Fruit fly (Drosophila melanogaster) whole organism, wandering third instar larva: Measurements from ENCODE around the gene acj6.

Experiments
- Abd-B ChIP-seq: fragments of >200 bp; optimal IDR thresholded peaks from 2 replicates; lab custom pipeline; 2017; ENCODE audit warnings: missing biosample characterization, missing genetic modification characterization
- CG32264 ChIP-seq: fragments of 200-800 bp; sonication (Bioruptor generic); optimal IDR thresholded peaks from 2 replicates; lab custom pipeline; 2016; ENCODE audit warnings: missing biosample characterization, missing genetic modification characterization
- CG9705 ChIP-seq: fragments of 200-800 bp; sonication (Bioruptor generic); optimal IDR thresholded peaks from 2 replicates; lab custom pipeline; 2018; ENCODE audit warnings: missing biosample characterization, mild to moderate bottlenecking, missing genetic modification characterization
- CrebA ChIP-seq: fragments of 200-800 bp; sonication (Bioruptor generic); optimal IDR thresholded peaks from 2 replicates; lab custom pipeline; 2016; ENCODE audit warnings: missing biosample characterization, mild to moderate bottlenecking, missing genetic modification characterization, borderline replicate concordance
- Dfd ChIP-seq: fragments of >200 bp; optimal IDR thresholded peaks from 2 replicates; lab custom pipeline; 2017; ENCODE audit warnings: missing biosample characterization, missing genetic modification characterization
- Dif ChIP-seq: fragments of 200-275, 200-300 bp; sonication (Bioruptor generic); optimal IDR thresholded peaks from 2 replicates; lab custom pipeline; 2018; ENCODE audit warnings: missing biosample characterization, missing genetic modification characterization; ENCODE audit not compliant: partially characterized antibody
- GATAd ChIP-seq: sonication (Bioruptor generic); optimal IDR thresholded peaks from 2 replicates; lab custom pipeline; 2016; ENCODE audit warnings: missing biosample characterization, missing genetic modification characterization
- HLH106 ChIP-seq: fragments of 200-800 bp; optimal IDR thresholded peaks from 3 replicates; lab custom pipeline; 2019; ENCODE audit warnings: missing biosample characterization, mild to moderate bottlenecking, missing genetic modification characterization, moderate library complexity
- Hnf4 ChIP-seq: fragments of 200-800 bp; sonication (Bioruptor generic); optimal IDR thresholded peaks from 2 replicates; lab custom pipeline; 2016; ENCODE audit warnings: missing biosample characterization, mild to moderate bottlenecking, missing genetic modification characterization
- Hr78 ChIP-seq: fragments of >200 bp; optimal IDR thresholded peaks from 2 replicates; lab custom pipeline; 2017; ENCODE audit warnings: missing biosample characterization, missing genetic modification characterization
- Hr83 ChIP-seq: fragments of 200-300 bp; sonication (Bioruptor generic); optimal IDR thresholded peaks from 2 replicates; lab custom pipeline; 2016; ENCODE audit warnings: missing biosample characterization, mild to moderate bottlenecking, missing genetic modification characterization, moderate library complexity; ENCODE audit not compliant: poor library complexity, severe bottlenecking
- Jra ChIP-seq: sonication (Bioruptor generic); optimal IDR thresholded peaks from 2 replicates; lab custom pipeline; 2016; ENCODE audit warnings: missing biosample characterization, missing genetic modification characterization
- Mio ChIP-seq: sonication (Bioruptor generic); optimal IDR thresholded peaks from 2 replicates; lab custom pipeline; 2016; ENCODE audit warnings: missing biosample characterization, missing genetic modification characterization
- Myc ChIP-seq: fragments of >200 bp; optimal IDR thresholded peaks from 2 replicates; lab custom pipeline; 2017
- N ChIP-seq: fragments of >200 bp; optimal IDR thresholded peaks from 2 replicates; lab custom pipeline; 2018; ENCODE audit warnings: missing biosample characterization, missing external identifiers, missing genetic modification characterization
- OdsH ChIP-seq: fragments of 200-800 bp; sonication (Bioruptor generic); optimal IDR thresholded peaks from 2 replicates; lab custom pipeline; 2016; ENCODE audit warnings: missing biosample characterization, mild to moderate bottlenecking, missing genetic modification characterization
- Rel ChIP-seq, 2 experiments: fragments of 200-800 bp; sonication (Bioruptor generic) in 1 of 2; optimal IDR thresholded peaks; 2 replicates in 1 of 2; 3 replicates in 1 of 2; lab custom pipeline; 2016 to 2019; ENCODE audit warnings: mild to moderate bottlenecking in 2 of 2, missing biosample characterization in 2 of 2, missing genetic modification characterization in 2 of 2, moderate library complexity in 1 of 2
- Sp1 ChIP-seq: fragments of 200-800 bp; sonication (Bioruptor generic); optimal IDR thresholded peaks from 3 replicates; lab custom pipeline; 2019; ENCODE audit warnings: missing biosample characterization, mild to moderate bottlenecking, missing genetic modification characterization, moderate library complexity
- Vsx2 ChIP-seq: fragments of 200-300, 225-300 bp; sonication (Bioruptor generic); optimal IDR thresholded peaks from 2 replicates; lab custom pipeline; 2018; ENCODE audit warnings: missing biosample characterization, missing genetic modification characterization; ENCODE audit not compliant: partially characterized antibody
- br ChIP-seq: fragments of 200-800 bp; sonication (Bioruptor generic); optimal IDR thresholded peaks from 2 replicates; lab custom pipeline; 2016; ENCODE audit warnings: missing biosample characterization, missing genetic modification characterization
- brk ChIP-seq: fragments of 200-800 bp; sonication (Bioruptor generic); optimal IDR thresholded peaks from 2 replicates; lab custom pipeline; 2016; ENCODE audit warnings: missing biosample characterization, mild to moderate bottlenecking, missing genetic modification characterization
- dl ChIP-seq, 2 experiments: fragments of 175-275, 200-275 bp in 1 of 2; fragments of 200-275 bp in 1 of 2; sonication (Bioruptor generic); optimal IDR thresholded peaks; lab custom pipeline; 2018; ENCODE audit warnings: mild to moderate bottlenecking in 2 of 2, missing biosample characterization in 2 of 2, missing genetic modification characterization in 2 of 2, moderate library complexity in 2 of 2; ENCODE audit not compliant: partially characterized antibody in 2 of 2, insufficient read depth in 1 of 2
- dmrt93B ChIP-seq: fragments of 200-800 bp; sonication (Bioruptor generic); optimal IDR thresholded peaks from 2 replicates; lab custom pipeline; 2018; ENCODE audit warnings: missing biosample characterization, mild to moderate bottlenecking, missing genetic modification characterization
- dsf ChIP-seq: sonication (Bioruptor generic); optimal IDR thresholded peaks from 2 replicates; lab custom pipeline; 2016; ENCODE audit warnings: missing biosample characterization, missing genetic modification characterization, borderline replicate concordance
- ey ChIP-seq: fragments of 200-800 bp; sonication (Bioruptor generic); optimal IDR thresholded peaks from 2 replicates; lab custom pipeline; 2016; ENCODE audit warnings: missing biosample characterization, missing genetic modification characterization
- foxo ChIP-seq, 2 experiments: fragments of 200-800 bp; sonication (Bioruptor generic); optimal IDR thresholded peaks; 2 replicates in 1 of 2; 3 replicates in 1 of 2; lab custom pipeline; 2016 to 2017; ENCODE audit warnings: missing biosample characterization in 2 of 2, missing genetic modification characterization in 2 of 2
- fru ChIP-seq: fragments of 200-800 bp; sonication (Bioruptor generic); optimal IDR thresholded peaks from 3 replicates; lab custom pipeline; 2016; ENCODE audit warnings: missing biosample characterization, mild to moderate bottlenecking, missing genetic modification characterization
- h ChIP-seq: fragments of 200-800 bp; sonication (Bioruptor generic); optimal IDR thresholded peaks from 3 replicates; lab custom pipeline; 2016; ENCODE audit warnings: missing biosample characterization, mild to moderate bottlenecking, missing genetic modification characterization
- jim ChIP-seq: fragments of 175-275, 200-325 bp; sonication (Bioruptor generic); optimal IDR thresholded peaks from 2 replicates; lab custom pipeline; 2016; ENCODE audit warnings: missing biosample characterization, mild to moderate bottlenecking, missing genetic modification characterization
- lola ChIP-seq: fragments of >200 bp; optimal IDR thresholded peaks from 2 replicates; lab custom pipeline; 2017; ENCODE audit warnings: missing biosample characterization, missing genetic modification characterization
- psq ChIP-seq: fragments of 200-800 bp; sonication (Bioruptor generic); optimal IDR thresholded peaks from 3 replicates; lab custom pipeline; 2017; ENCODE audit warnings: missing biosample characterization, mild to moderate bottlenecking, missing genetic modification characterization, moderate library complexity
- rgr ChIP-seq: fragments of 200-800 bp; sonication (Bioruptor generic); optimal IDR thresholded peaks from 3 replicates; lab custom pipeline; 2016; ENCODE audit warnings: missing biosample characterization, mild to moderate bottlenecking, missing genetic modification characterization
- sage ChIP-seq: fragments of 200-800 bp; sonication (Bioruptor generic); optimal IDR thresholded peaks from 2 replicates; lab custom pipeline; 2016; ENCODE audit warnings: missing biosample characterization, mild to moderate bottlenecking, missing genetic modification characterization
- tai ChIP-seq: sonication (Bioruptor generic); optimal IDR thresholded peaks from 2 replicates; lab custom pipeline; 2016; ENCODE audit warnings: missing biosample characterization, missing genetic modification characterization
- woc ChIP-seq: sonication (Bioruptor generic); optimal IDR thresholded peaks from 2 replicates; lab custom pipeline; 2016; ENCODE audit warnings: missing biosample characterization, mild to moderate bottlenecking, missing genetic modification characterization

acj6 gene

DNA sequence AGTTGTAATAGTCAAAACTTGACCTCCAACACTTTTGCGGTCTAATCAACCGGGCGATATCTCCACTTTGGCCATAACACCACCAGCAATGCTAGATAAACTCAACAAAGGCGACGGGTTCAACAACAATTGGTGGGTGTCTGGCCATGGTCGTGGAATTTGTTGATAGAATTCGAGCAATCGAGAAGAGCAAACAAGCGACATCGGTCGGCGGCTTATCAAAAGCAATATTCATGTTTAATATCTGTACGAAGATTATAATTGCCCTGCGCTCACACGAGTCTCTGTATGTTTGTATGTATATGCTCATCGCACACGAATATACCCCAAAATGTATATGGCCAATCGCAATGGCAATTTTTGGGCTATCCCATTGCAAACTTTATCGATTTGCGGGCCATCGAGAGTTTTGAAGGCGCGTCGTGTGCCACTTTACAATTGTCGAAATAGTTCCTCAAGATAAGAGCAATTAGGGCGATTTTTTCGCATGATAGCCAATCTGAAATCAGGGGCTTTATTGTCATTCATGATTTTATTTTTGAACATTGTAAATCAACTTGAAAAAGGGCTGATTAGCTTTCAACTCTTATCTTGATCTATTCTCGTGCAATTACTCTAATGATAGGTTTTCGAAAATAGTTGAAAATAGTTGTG is 71.3 kb downstream of the acj6 start:
- no peak for TF ChIP-seq lola (GFP tag; lab: Kevin White, UChicago)
- TF ChIP-seq Rel (GFP tag; optimal IDR thresholded peaks at IDR 0.05; lab: Kevin White, UChicago): no peak
- peak; percentile 6 for TF ChIP-seq Rel (tag; optimal IDR thresholded peaks at IDR 0.05; lab: Kevin White, UChicago)
- TF ChIP-seq, all 38 proteins: peak for 1

dm6 chrX:15305975-15306909 is 72.6 kb downstream of the acj6 start:
- TF ChIP-seq lola (GFP tag; lab: Kevin White, UChicago) (no peak), Hnf4 (peak; percentile 28), tai (GFP tag; lab: Kevin White, UChicago) (no peak), dmrt93B (GFP tag; lab: Kevin White, UChicago) (no peak), Abd-B (GFP tag; lab: Kevin White, UChicago) (no peak), N (GFP tag; lab: Kevin White, UChicago) (no peak), dl (GFP tag; optimal IDR thresholded peaks at IDR 0.05; lab: Kevin White, UChicago; ENCODE audit: insufficient read depth in 1 of 2, partially characterized antibody in 2 of 2) (peak; percentile 38 to 59), CG32264 (GFP tag; lab: Kevin White, UChicago) (no peak), Dfd (GFP tag; lab: Kevin White, UChicago) (no peak), psq (GFP tag; lab: Kevin White, UChicago) (peak; percentile 74), Rel (GFP tag; optimal IDR thresholded peaks at IDR 0.05; lab: Kevin White, UChicago) (no peak), Rel (tag; optimal IDR thresholded peaks at IDR 0.05; lab: Kevin White, UChicago) (peak; percentile 67), brk (GFP tag; lab: Kevin White, UChicago) (peak; percentile 9), Jra (GFP tag; lab: Kevin White, UChicago) (no peak), foxo (GFP tag; optimal IDR thresholded peaks at IDR 0.05; lab: Kevin White, UChicago) (no peak), HLH106 (peak; percentile 5), CG9705 (GFP tag; lab: Kevin White, UChicago) (no peak), Hr83 (GFP tag; lab: Kevin White, UChicago) (no peak), rgr (GFP tag; lab: Kevin White, UChicago) (peak; percentile 2), Sp1 (GFP tag; lab: Kevin White, UChicago) (peak; percentile 15), jim (GFP tag; lab: Kevin White, UChicago) (peak; percentile 44), ey (no peak), br (peak; percentile 3), CrebA (no peak), fru (GFP tag; lab: Kevin White, UChicago) (no peak), h (GFP tag; lab: Kevin White, UChicago) (peak; percentile 15), OdsH (GFP tag; lab: Kevin White, UChicago) (no peak), Vsx2 (GFP tag; lab: Kevin White, UChicago) (peak; percentile 58), Dif (GFP tag; lab: Kevin White, UChicago) (peak; percentile 49)
- TF ChIP-seq, all 38 proteins: peak for 13

DNA sequence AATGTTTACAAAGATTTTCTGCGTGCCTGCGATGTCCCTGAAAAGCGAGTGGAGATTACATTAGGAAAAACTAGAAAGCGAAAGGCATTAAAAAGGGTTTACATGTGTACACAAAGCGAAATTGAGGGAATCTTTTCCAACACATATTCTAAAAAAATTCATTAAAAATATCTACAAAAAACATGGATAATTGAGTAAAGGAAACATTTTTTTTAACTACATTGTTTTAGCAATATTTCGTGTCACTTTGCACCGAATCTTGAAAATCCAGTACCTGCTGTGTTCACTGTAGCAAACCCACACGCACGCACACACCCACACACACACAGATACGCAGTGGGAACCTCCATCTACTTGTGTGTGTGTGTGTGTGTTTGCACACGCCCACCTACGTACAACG is 74.7 kb downstream of the acj6 start:
- TF ChIP-seq OdsH (GFP tag; lab: Kevin White, UChicago) (no peak), Hr83 (GFP tag; lab: Kevin White, UChicago) (no peak), rgr (GFP tag; lab: Kevin White, UChicago) (no peak), Dif (GFP tag; lab: Kevin White, UChicago) (no peak), sage (GFP tag; lab: Kevin White, UChicago) (no peak), GATAd (no peak), ey (peak; percentile 10), brk (GFP tag; lab: Kevin White, UChicago) (no peak), dl (GFP tag; optimal IDR thresholded peaks at IDR 0.05; lab: Kevin White, UChicago; ENCODE audit: insufficient read depth in 1 of 2, partially characterized antibody in 2 of 2) (no peak), woc (GFP tag; lab: Kevin White, UChicago) (no peak), Sp1 (GFP tag; lab: Kevin White, UChicago) (no peak), N (GFP tag; lab: Kevin White, UChicago) (no peak), Jra (GFP tag; lab: Kevin White, UChicago) (no peak), jim (GFP tag; lab: Kevin White, UChicago) (no peak), Mio (GFP tag; lab: Kevin White, UChicago) (no peak), Hnf4 (no peak), Vsx2 (GFP tag; lab: Kevin White, UChicago) (no peak), Rel (GFP tag; optimal IDR thresholded peaks at IDR 0.05; lab: Kevin White, UChicago) (no peak), Rel (tag; optimal IDR thresholded peaks at IDR 0.05; lab: Kevin White, UChicago) (no peak), h (GFP tag; lab: Kevin White, UChicago) (peak; percentile 27), Myc (lab: Kevin White, UChicago) (no peak), Dfd (GFP tag; lab: Kevin White, UChicago) (no peak), br (no peak), dmrt93B (GFP tag; lab: Kevin White, UChicago) (peak; percentile 16), foxo (GFP tag; optimal IDR thresholded peaks at IDR 0.05; lab: Kevin White, UChicago) (peak in 1 of 2 experiments; percentile 48), HLH106 (peak; percentile 9), Hr78 (GFP tag; lab: Kevin White, UChicago) (no peak), dsf (GFP tag; lab: Kevin White, UChicago) (no peak), CG9705 (GFP tag; lab: Kevin White, UChicago) (no peak), CrebA (no peak), CG32264 (GFP tag; lab: Kevin White, UChicago) (no peak)
- TF ChIP-seq, all 38 proteins: peak for 5
